Worm (Caenorhabditis elegans) whole organism, L4/young adult: ENCODE data around the gene K09C8.9.

Experiments
- W03F9.2 ChIP-seq: fragments of 150-350 bp; optimal IDR thresholded peaks from 2 replicates; lab custom pipeline; 2014; ENCODE audit warnings: missing biosample characterization, missing genetic modification characterization
- dao-5 ChIP-seq: sonication (generic microtip); optimal IDR thresholded peaks from 2 replicates; lab custom pipeline; 2016; ENCODE audit warnings: missing genotype, missing genetic modification characterization, moderate library complexity, missing compliant biosample characterization
- him-1 ChIP-seq: sonication (generic microtip); optimal IDR thresholded peaks from 2 replicates; lab custom pipeline; 2016; ENCODE audit warnings: missing genotype, missing genetic modification reagents, missing genetic modification characterization, missing compliant biosample characterization

ce11 chrX:10956972-10957678 is 10.5 kb downstream of the K09C8.9 start:
- TF ChIP-seq dao-5 (tag; lab: Kevin White, UChicago) (no peak), W03F9.2 (tag; lab: Kevin White, UChicago) (no peak), him-1 (tag; lab: Kevin White, UChicago) (no peak)
